Worm (Caenorhabditis elegans): ENCODE data around the gene ergi-3.
A peak's percentile ranks its signal among the peaks of the same experiment; 100 is the strongest.

The ergi-3 gene

ce11 chrX:15576942-15577341, 39.6 kb downstream of the ergi-3 start, which contains the start of gene K09A9.6 (continued):
- no peak for TF ChIP-seq ceh-63 (GFP tag; optimal IDR thresholded peaks at IDR 0.05)
- TF ChIP-seq xbp-1 (tag; optimal IDR thresholded peaks at IDR 0.05): no peak

- TF ChIP-seq xbp-1 (tag; optimal IDR thresholded peaks at IDR 0.05) (no peak), lsy-2 (tag; optimal IDR thresholded peaks at IDR 0.05) (peak in 1 of 2 experiments; percentile 23), blmp-1 (tag; optimal IDR thresholded peaks at IDR 0.05) (no peak), lin-14 (GFP tag; optimal IDR thresholded peaks at IDR 0.05) (peak; percentile 37), rnt-1 (tag; optimal IDR thresholded peaks at IDR 0.05) (peak; percentile 71), unc-130 (tag; optimal IDR thresholded peaks at IDR 0.05) (peak; percentile 56), nhr-20 (tag; optimal IDR thresholded peaks at IDR 0.05) (peak; percentile 37), grh-1 (GFP tag; IDR thresholded peaks at IDR 0.05) (no peak), nhr-71 (tag; optimal IDR thresholded peaks at IDR 0.05) (peak; percentile 58), pag-3 (tag; optimal IDR thresholded peaks at IDR 0.05; ENCODE audit: borderline replicate concordance, insufficient read depth) (peak; percentile 98), nhr-19 (GFP tag; conservative IDR thresholded peaks at IDR 0.05) (peak; percentile 31; the same call in 1 of the 2 replicates), snu-23 (GFP tag; optimal IDR thresholded peaks at IDR 0.05) (peak; percentile 23)
Measured at ce11 chrX:15575460-15575859, 41.1 kb downstream of the ergi-3 start.

ce11 chrX:15572021-15572420, 44.5 kb downstream of the ergi-3 start:
- TF ChIP-seq ceh-8 (GFP tag; optimal IDR thresholded peaks at IDR 0.05): peak; percentile 36
- no peak for TF ChIP-seq ceh-63 (GFP tag; optimal IDR thresholded peaks at IDR 0.05)

- TF ChIP-seq irx-1 (tag; optimal IDR thresholded peaks at IDR 0.05): no peak
- no peak for TF ChIP-seq efl-1 (optimal IDR thresholded peaks at IDR 0.05)
- TF ChIP-seq efl-1 (GFP tag; optimal IDR thresholded peaks at IDR 0.05 in 1 of 2): peak in 1 of 2 experiments; percentile 81
- TF ChIP-seq lir-3 (tag; optimal IDR thresholded peaks at IDR 0.05; ENCODE audit: poor library complexity): no peak
- no peak for TF ChIP-seq nhr-77 (tag; optimal IDR thresholded peaks at IDR 0.05)
Measured at ce11 chrX:15569633-15570032, 46.9 kb downstream of the ergi-3 start.

- peak; percentile 51 for TF ChIP-seq C04F5.9 (tag; optimal IDR thresholded peaks at IDR 0.05)
- TF ChIP-seq unc-98 (GFP tag; IDR thresholded peaks at IDR 0.05): no peak
- no peak for TF ChIP-seq efl-3 (GFP tag; optimal IDR thresholded peaks at IDR 0.05)
- peak; percentile 58 to 80 for TF ChIP-seq lin-35 (GFP tag; optimal IDR thresholded peaks at IDR 0.05)
- peak; percentile 86 for TF ChIP-seq snu-23 (GFP tag; optimal IDR thresholded peaks at IDR 0.05)
- peak; percentile 73 for TF ChIP-seq C16A3.4 (tag; optimal IDR thresholded peaks at IDR 0.05)
- peak; percentile 82 for TF ChIP-seq blmp-1 (tag; optimal IDR thresholded peaks at IDR 0.05)
- peak; percentile 38 for TF ChIP-seq nhr-77 (tag; optimal IDR thresholded peaks at IDR 0.05)
- TF ChIP-seq zip-4 (GFP tag; optimal IDR thresholded peaks at IDR 0.05): peak; percentile 39
- peak; percentile 84 for TF ChIP-seq nhr-20 (tag; optimal IDR thresholded peaks at IDR 0.05)
- peak; percentile 81 for TF ChIP-seq nhr-90 (tag; optimal IDR thresholded peaks at IDR 0.05; ENCODE audit: poor library complexity)
- peak; percentile 77 for TF ChIP-seq pag-3 (tag; optimal IDR thresholded peaks at IDR 0.05; ENCODE audit: borderline replicate concordance, insufficient read depth)
- TF ChIP-seq nhr-85 (tag): peak; percentile 91
- TF ChIP-seq ztf-4 (tag; optimal IDR thresholded peaks at IDR 0.05): no peak
- peak; percentile 62 to 72 for TF ChIP-seq lsy-2 (tag; optimal IDR thresholded peaks at IDR 0.05)
- TF ChIP-seq aly-2 (tag; optimal IDR thresholded peaks at IDR 0.05): no peak
- no peak for TF ChIP-seq nhr-84 (tag; optimal IDR thresholded peaks at IDR 0.05)
- peak; percentile 71 for TF ChIP-seq lin-13 (GFP tag; optimal IDR thresholded peaks at IDR 0.05)
- TF ChIP-seq tbx-2 (tag; optimal IDR thresholded peaks at IDR 0.05): peak; percentile 69
- TF ChIP-seq egl-27 (tag; optimal IDR thresholded peaks at IDR 0.05): no peak
- peak; percentile 6 for TF ChIP-seq lin-15B (tag; optimal IDR thresholded peaks at IDR 0.05)
- no peak for TF ChIP-seq mef-2 (tag; optimal IDR thresholded peaks at IDR 0.05)
- peak in 2 of 3 experiments; percentile 33 to 58 for TF ChIP-seq ceh-82 (tag; optimal IDR thresholded peaks at IDR 0.05)
- TF ChIP-seq nhr-71 (tag; optimal IDR thresholded peaks at IDR 0.05): peak; percentile 86
- TF ChIP-seq lir-3 (tag; optimal IDR thresholded peaks at IDR 0.05; ENCODE audit: poor library complexity): peak; percentile 77
- TF ChIP-seq jun-1 (tag; optimal IDR thresholded peaks at IDR 0.05): peak; percentile 39
- TF ChIP-seq ztf-11 (tag; optimal IDR thresholded peaks at IDR 0.05): peak in 1 of 2 experiments; percentile 5
- peak; percentile 71 for TF ChIP-seq mep-1 (tag; optimal IDR thresholded peaks at IDR 0.05)
- no peak for TF ChIP-seq ceh-88 (GFP tag; IDR thresholded peaks at IDR 0.05)
- peak; percentile 58 for TF ChIP-seq snpc-4 (tag; optimal IDR thresholded peaks at IDR 0.05)
- TF ChIP-seq unc-130 (tag; optimal IDR thresholded peaks at IDR 0.05): peak; percentile 45
Measured at ce11 chrX:15567986-15568940, 48.3 kb downstream of the ergi-3 start, which contains the start of gene dyn-1. Gene dyn-1 (plus strand): TSS chrX:15568890.
